Worm (Caenorhabditis elegans): ENCODE results near the gene C55C3.8.

The C55C3.8 gene

DNA sequence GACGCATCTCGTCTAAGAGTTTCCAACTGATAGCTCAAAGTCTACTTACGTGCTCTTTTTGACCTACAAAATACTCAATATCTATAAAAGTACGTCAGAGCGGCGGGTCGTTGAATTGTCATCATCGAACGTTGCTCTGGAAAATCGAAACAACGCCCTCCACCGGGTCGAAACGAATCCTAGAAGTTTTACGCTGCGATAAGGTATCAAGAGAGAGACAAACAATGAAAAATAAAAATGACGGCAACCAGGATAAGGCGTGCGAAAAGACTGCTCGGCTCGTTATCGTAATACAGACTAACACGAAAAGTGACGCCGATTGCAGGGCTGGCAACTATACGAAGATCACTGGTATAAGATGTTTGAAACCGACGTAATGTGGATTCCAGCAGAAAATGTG, 36.6 kb upstream of the C55C3.8 start:
- TF ChIP-seq nhr-12 (tag; optimal IDR thresholded peaks at IDR 0.05) (no peak), unc-39 (tag; optimal IDR thresholded peaks at IDR 0.05) (no peak), mab-5 (tag; optimal IDR thresholded peaks at IDR 0.05) (no peak), pha-4 (tag; optimal IDR thresholded peaks at IDR 0.05) (no peak), lin-32 (GFP tag; optimal IDR thresholded peaks at IDR 0.05) (no peak), ceh-43 (GFP tag; optimal IDR thresholded peaks at IDR 0.05) (no peak), mls-2 (tag; optimal IDR thresholded peaks at IDR 0.05) (no peak), M03D4.4 (tag; optimal IDR thresholded peaks at IDR 0.05) (no peak)

DNA sequence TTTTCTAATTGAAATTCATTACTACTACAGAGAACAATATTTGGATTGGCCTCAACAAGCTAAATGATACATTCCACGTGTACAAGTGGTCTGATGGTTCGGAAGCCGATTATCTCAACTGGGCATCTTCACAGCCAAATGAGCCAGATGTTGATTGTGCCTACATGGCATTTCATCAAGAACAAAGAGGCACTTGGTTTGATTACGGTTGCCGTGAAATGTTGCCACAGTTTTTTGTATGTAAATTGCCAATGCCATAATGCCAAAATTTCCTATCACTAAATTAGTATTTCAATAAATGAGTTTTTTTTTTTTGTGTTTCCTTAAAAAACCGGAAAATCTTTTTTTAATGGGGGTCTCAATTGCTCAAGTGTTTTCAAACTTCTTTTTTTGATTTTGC, 36.1 kb upstream of the C55C3.8 start:
- no peak for TF ChIP-seq tbx-8 (GFP tag; optimal IDR thresholded peaks at IDR 0.05)
- no peak for TF ChIP-seq ces-1 (GFP tag; optimal IDR thresholded peaks at IDR 0.05)
- no peak for TF ChIP-seq bed-3 (GFP tag; optimal IDR thresholded peaks at IDR 0.05)
- TF ChIP-seq nhr-12 (tag; optimal IDR thresholded peaks at IDR 0.05), result no peak
- no peak for TF ChIP-seq elt-1 (tag; optimal IDR thresholded peaks at IDR 0.05; ENCODE audit: borderline replicate concordance, insufficient read depth)
- no peak for TF ChIP-seq snpc-4 (tag; optimal IDR thresholded peaks at IDR 0.05)
- TF ChIP-seq pha-4 (tag; optimal IDR thresholded peaks at IDR 0.05), result no peak
- TF ChIP-seq flh-1 (GFP tag; optimal IDR thresholded peaks at IDR 0.05), result no peak
- no peak for TF ChIP-seq cnd-1 (tag; optimal IDR thresholded peaks at IDR 0.05)
- no peak for TF ChIP-seq nhr-2 (tag; optimal IDR thresholded peaks at IDR 0.05)
- TF ChIP-seq unc-39 (tag; optimal IDR thresholded peaks at IDR 0.05), result no peak
- TF ChIP-seq ceh-39 (tag; optimal IDR thresholded peaks at IDR 0.05), result no peak
- TF ChIP-seq sem-2 (GFP tag; optimal IDR thresholded peaks at IDR 0.05), result no peak
- TF ChIP-seq lin-13 (tag; optimal IDR thresholded peaks at IDR 0.05), result no peak
- no peak for TF ChIP-seq unc-120 (tag; optimal IDR thresholded peaks at IDR 0.05; ENCODE audit: poor library complexity, severe bottlenecking)

DNA sequence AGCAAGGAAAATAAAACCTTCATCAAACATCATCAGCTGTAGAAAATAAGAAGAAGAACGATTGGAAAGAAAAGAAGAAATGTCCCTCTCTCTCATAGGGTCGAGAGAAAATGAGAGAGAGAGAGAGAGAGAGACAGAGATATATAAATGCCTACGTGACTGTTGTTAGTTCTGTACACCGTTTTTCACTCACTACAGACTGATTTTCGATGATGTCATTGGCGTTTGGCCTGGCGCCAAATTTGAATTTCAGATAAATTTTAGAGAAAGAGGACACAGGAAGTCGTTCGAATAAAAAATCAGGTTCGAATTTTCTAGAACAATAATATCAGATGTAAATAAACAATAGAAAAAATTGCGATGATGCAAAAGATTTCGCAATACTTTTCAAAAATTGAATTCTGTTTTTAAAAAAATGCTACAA, 34.9 kb upstream of the C55C3.8 start:
- no peak for TF ChIP-seq zip-8 (tag; optimal IDR thresholded peaks at IDR 0.05)
- no peak for TF ChIP-seq ham-2 (GFP tag; optimal IDR thresholded peaks at IDR 0.05)
- peak; percentile 16 for TF ChIP-seq elt-3 (tag; optimal IDR thresholded peaks at IDR 0.05)
- TF ChIP-seq unc-62 (GFP tag; optimal IDR thresholded peaks at IDR 0.05), result peak; percentile 47
- TF ChIP-seq M03D4.4 (tag; optimal IDR thresholded peaks at IDR 0.05), result no peak
- no peak for TF ChIP-seq ceh-83 (GFP tag; optimal IDR thresholded peaks at IDR 0.05)
- TF ChIP-seq drap-1 (GFP tag; optimal IDR thresholded peaks at IDR 0.05), result no peak
- TF ChIP-seq nhr-12 (tag; optimal IDR thresholded peaks at IDR 0.05), result no peak
- TF ChIP-seq snpc-4 (tag; optimal IDR thresholded peaks at IDR 0.05), result no peak
- TF ChIP-seq elt-1 (tag; optimal IDR thresholded peaks at IDR 0.05; ENCODE audit: borderline replicate concordance, insufficient read depth), result no peak
- peak; percentile 67 for TF ChIP-seq nhr-28 (tag; optimal IDR thresholded peaks at IDR 0.05)
- TF ChIP-seq unc-39 (tag; optimal IDR thresholded peaks at IDR 0.05), result no peak
- TF ChIP-seq nhr-237 (tag; optimal IDR thresholded peaks at IDR 0.05), result peak; percentile 86
- TF ChIP-seq lsy-2 (tag; optimal IDR thresholded peaks at IDR 0.05), result no peak
- TF ChIP-seq flh-1 (GFP tag; optimal IDR thresholded peaks at IDR 0.05), result no peak
- TF ChIP-seq ces-1 (GFP tag; optimal IDR thresholded peaks at IDR 0.05), result no peak
- no peak for TF ChIP-seq ztf-11 (tag; optimal IDR thresholded peaks at IDR 0.05)
- TF ChIP-seq mls-2 (tag; optimal IDR thresholded peaks at IDR 0.05), result no peak

DNA sequence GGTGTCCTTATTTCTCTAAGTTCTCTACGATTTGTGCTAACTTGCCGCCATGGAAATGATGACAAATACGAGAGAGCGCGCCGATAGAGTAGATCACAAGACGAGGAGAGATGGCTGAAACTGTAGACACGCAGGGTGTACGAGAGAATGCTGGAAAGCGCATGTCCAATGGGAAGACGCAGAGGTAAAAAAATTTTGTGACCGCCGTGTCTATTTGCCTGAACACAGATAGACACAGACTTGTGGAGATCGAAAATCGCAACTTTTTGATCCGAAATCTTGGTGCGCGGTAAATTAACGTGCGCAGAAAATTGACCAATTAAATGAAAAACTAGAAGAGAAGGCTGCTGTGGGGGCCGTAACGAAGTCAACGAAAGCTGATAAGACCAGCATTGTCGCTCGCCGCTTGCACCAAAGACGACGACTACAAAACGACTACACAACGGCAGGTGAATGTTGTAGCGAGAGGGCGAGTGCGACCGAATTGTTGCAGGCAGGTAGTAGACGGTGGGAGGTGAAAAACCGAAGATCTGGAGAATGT, 33.6 kb upstream of the C55C3.8 start:
- peak; percentile 27 for TF ChIP-seq elt-1 (tag; optimal IDR thresholded peaks at IDR 0.05; ENCODE audit: borderline replicate concordance, insufficient read depth)
- peak; percentile 73 for TF ChIP-seq ham-2 (GFP tag; optimal IDR thresholded peaks at IDR 0.05)
- TF ChIP-seq pha-4 (tag; optimal IDR thresholded peaks at IDR 0.05), result peak; percentile 50
- no peak for TF ChIP-seq ceh-43 (GFP tag; optimal IDR thresholded peaks at IDR 0.05)
- no peak for TF ChIP-seq bed-3 (GFP tag; optimal IDR thresholded peaks at IDR 0.05)
- peak; percentile 10 for TF ChIP-seq blmp-1 (tag; optimal IDR thresholded peaks at IDR 0.05)
- peak; percentile 85 for TF ChIP-seq nhr-237 (tag; optimal IDR thresholded peaks at IDR 0.05)
- no peak for TF ChIP-seq zip-8 (tag; optimal IDR thresholded peaks at IDR 0.05)
- peak; percentile 49 for TF ChIP-seq unc-62 (GFP tag; optimal IDR thresholded peaks at IDR 0.05)
- peak; percentile 41 for TF ChIP-seq unc-120 (tag; optimal IDR thresholded peaks at IDR 0.05; ENCODE audit: poor library complexity, severe bottlenecking)

DNA sequence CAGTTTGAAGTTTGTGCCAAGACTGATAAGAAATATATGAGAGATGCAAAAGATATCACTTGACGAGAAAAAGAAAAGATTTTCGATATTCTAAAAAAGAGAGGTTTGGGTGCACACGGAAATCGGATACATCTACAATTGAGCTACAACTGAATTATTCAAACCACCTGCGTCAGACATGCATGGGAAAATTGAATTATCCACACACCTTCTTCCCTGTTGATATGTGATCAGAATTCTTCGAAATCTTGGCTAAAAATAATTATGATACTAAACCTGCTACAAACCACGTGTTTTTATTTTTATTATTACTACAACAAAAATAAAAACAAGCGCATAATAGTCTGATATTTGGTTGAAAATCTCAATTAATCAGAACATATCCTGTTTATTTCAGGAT, 32.6 kb upstream of the C55C3.8 start:
- no peak for TF ChIP-seq ceh-83 (GFP tag; optimal IDR thresholded peaks at IDR 0.05)
- peak; percentile 19 for TF ChIP-seq ces-1 (GFP tag; optimal IDR thresholded peaks at IDR 0.05)
- no peak for TF ChIP-seq cnd-1 (tag; optimal IDR thresholded peaks at IDR 0.05)
- no peak for TF ChIP-seq elt-1 (tag; optimal IDR thresholded peaks at IDR 0.05; ENCODE audit: borderline replicate concordance, insufficient read depth)
- no peak for TF ChIP-seq unc-39 (tag; optimal IDR thresholded peaks at IDR 0.05)
- no peak for TF ChIP-seq nhr-76 (tag; optimal IDR thresholded peaks at IDR 0.05)
- TF ChIP-seq mab-5 (tag; optimal IDR thresholded peaks at IDR 0.05), result no peak
- TF ChIP-seq nhr-28 (tag; optimal IDR thresholded peaks at IDR 0.05), result no peak
